Worm (Caenorhabditis elegans) whole organism, late embryonic: ENCODE results near the gene arv-1.

ENCODE experiments used
- fkh-6 ChIP-seq: sonication (generic microtip); optimal IDR thresholded peaks from 2 replicates; lab custom pipeline; 2016; ENCODE audit warnings: missing genetic modification characterization, missing compliant biosample characterization
- hlh-30 ChIP-seq: sonication (generic microtip); optimal IDR thresholded peaks from 2 replicates; lab custom pipeline; 2017; ENCODE audit warnings: antibody characterized with exemption, missing genetic modification characterization, missing compliant biosample characterization; ENCODE audit not compliant: insufficient read depth

ce11 chrII:10218171-10218570 lies 17.5 kb upstream of the arv-1 start, which contains the start of gene ref-1:
- TF ChIP-seq hlh-30 (tag; lab: Kevin White, UChicago) (no peak), fkh-6 (tag; lab: Kevin White, UChicago) (no peak)
